Worm (Caenorhabditis elegans): ENCODE data around the gene srz-78.

DNA sequence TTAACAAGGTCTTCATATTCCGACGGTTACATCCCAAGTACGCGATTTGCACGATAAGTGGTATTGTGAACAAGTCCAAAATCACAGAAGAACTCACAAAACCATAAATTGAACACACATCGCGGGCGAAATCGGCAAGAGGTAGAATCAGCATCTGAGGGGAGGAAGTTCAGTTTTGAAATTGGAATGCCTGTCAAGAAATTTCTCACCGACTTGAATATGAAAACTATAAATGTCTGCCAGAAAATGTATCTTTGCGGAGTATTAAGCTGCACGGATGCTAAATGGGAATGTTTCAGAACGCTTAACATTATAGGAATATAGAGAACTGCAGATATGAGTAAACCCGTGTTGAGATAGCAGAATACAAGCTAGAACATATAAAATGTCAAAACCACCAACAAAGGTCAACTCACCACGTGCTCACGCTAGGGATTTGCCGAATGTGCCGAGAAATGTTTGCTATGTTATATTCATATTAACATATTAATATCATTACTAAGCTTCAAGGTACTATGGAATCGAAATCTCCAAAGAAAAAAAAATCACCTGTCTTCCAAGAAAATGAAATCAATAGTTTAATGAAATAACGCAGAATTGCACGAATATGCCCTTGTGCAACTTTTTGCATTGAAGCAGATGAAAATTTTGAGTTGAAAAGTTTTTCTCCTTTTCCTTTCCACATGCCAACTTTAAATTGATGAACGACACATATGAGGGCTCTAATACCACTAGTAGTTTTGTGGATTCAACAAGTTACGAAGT is 9.2 kb upstream of the srz-78 start, which contains the start of gene srz-82:
- TF ChIP-seq pha-2 (tag; optimal IDR thresholded peaks at IDR 0.05) (no peak), hlh-8 (tag; optimal IDR thresholded peaks at IDR 0.05) (no peak), pqm-1 (tag; optimal IDR thresholded peaks at IDR 0.05) (no peak), nhr-11 (tag; optimal IDR thresholded peaks at IDR 0.05) (no peak), syd-9 (tag; optimal IDR thresholded peaks at IDR 0.05) (no peak), eyg-1 (tag; optimal IDR thresholded peaks at IDR 0.05) (no peak), C08G9.2 (tag; optimal IDR thresholded peaks at IDR 0.05) (no peak), ets-4 (tag; optimal IDR thresholded peaks at IDR 0.05) (no peak), unc-55 (GFP tag; optimal IDR thresholded peaks at IDR 0.05) (no peak), F13H6.1 (tag; optimal IDR thresholded peaks at IDR 0.05) (no peak)

Measured in whole organism, late embryonic.